Worm (Caenorhabditis elegans) whole organism, L4/young adult: Measurements from ENCODE around the gene nspe-6.

Source experiments
- W03F9.2 ChIP-seq: fragments of 150-350 bp; optimal IDR thresholded peaks from 2 replicates; lab custom pipeline; 2014; ENCODE audit warnings: missing biosample characterization, missing genetic modification characterization
- dao-5 ChIP-seq: sonication (generic microtip); optimal IDR thresholded peaks from 2 replicates; lab custom pipeline; 2016; ENCODE audit warnings: missing genotype, missing genetic modification characterization, moderate library complexity, missing compliant biosample characterization
- him-1 ChIP-seq: sonication (generic microtip); optimal IDR thresholded peaks from 2 replicates; lab custom pipeline; 2016; ENCODE audit warnings: missing genotype, missing genetic modification reagents, missing genetic modification characterization, missing compliant biosample characterization

- TF ChIP-seq W03F9.2 (tag; lab: Kevin White, UChicago) = no peak
- no peak for TF ChIP-seq dao-5 (tag; lab: Kevin White, UChicago)
- TF ChIP-seq him-1 (tag; lab: Kevin White, UChicago) = no peak
Measured at ce11 chrII:12665019-12665418, 49.0 kb upstream of the nspe-6 start.
